Worm (Caenorhabditis elegans) whole organism, L3 larva: ENCODE data around the gene F21C10.9.

ENCODE experiments used
- ZK546.5 ChIP-seq: sonication (generic microtip); optimal IDR thresholded peaks from 2 replicates; lab custom pipeline; 2017; ENCODE audit warnings: missing biosample characterization, missing genetic modification characterization
- ama-1 ChIP-seq: fragments of 150-350 bp; optimal IDR thresholded peaks from 2 replicates; lab custom pipeline; 2018
- ceh-16 ChIP-seq: sonication (generic microtip); optimal IDR thresholded peaks from 2 replicates; lab custom pipeline; 2017; ENCODE audit warnings: missing biosample characterization, missing genetic modification characterization
- ceh-28 ChIP-seq: fragments of 150-350 bp; optimal IDR thresholded peaks from 2 replicates; lab custom pipeline; 2014; ENCODE audit warnings: missing biosample characterization, missing genetic modification reagents, missing genetic modification characterization
- ceh-82 ChIP-seq: fragments of 150-350 bp; optimal IDR thresholded peaks from 2 replicates; lab custom pipeline; 2014; ENCODE audit warnings: missing biosample characterization, missing genetic modification characterization
- ceh-9 ChIP-seq: sonication (generic microtip); optimal IDR thresholded peaks from 2 replicates; lab custom pipeline; 2018; ENCODE audit warnings: missing biosample characterization, missing genetic modification characterization
- daf-12 ChIP-seq: fragments of 150-350 bp; optimal IDR thresholded peaks from 2 replicates; lab custom pipeline; 2014; ENCODE audit warnings: missing biosample characterization, missing genetic modification reagents, missing genetic modification characterization
- egl-5 ChIP-seq: fragments of 150-350 bp; optimal IDR thresholded peaks from 2 replicates; lab custom pipeline; 2017; ENCODE audit warnings: missing biosample characterization, missing genetic modification reagents, missing genetic modification characterization, inconsistent platforms
- elt-1 ChIP-seq: fragments of 150-350 bp; optimal IDR thresholded peaks from 2 replicates; lab custom pipeline; 2014; ENCODE audit warnings: missing biosample characterization, missing genetic modification characterization
- elt-2 ChIP-seq: sonication (generic microtip); optimal IDR thresholded peaks from 2 replicates; lab custom pipeline; 2016; ENCODE audit warnings: missing genetic modification reagents, mild to moderate bottlenecking, missing genetic modification characterization, missing compliant biosample characterization
- fkh-10 ChIP-seq: sonication (generic microtip); optimal IDR thresholded peaks from 2 replicates; lab custom pipeline; 2017; ENCODE audit warnings: missing biosample characterization, missing genetic modification reagents, missing genetic modification characterization
- fkh-2 ChIP-seq: fragments of 150-350 bp; optimal IDR thresholded peaks from 2 replicates; lab custom pipeline; 2014; ENCODE audit warnings: missing biosample characterization, missing genetic modification reagents, missing genetic modification characterization
- fos-1 ChIP-seq: fragments of 150-350 bp; optimal IDR thresholded peaks from 2 replicates; lab custom pipeline; 2014; ENCODE audit warnings: missing biosample characterization, missing genetic modification characterization
- hmg-11 ChIP-seq: sonication (generic microtip); optimal IDR thresholded peaks from 2 replicates; lab custom pipeline; 2016; ENCODE audit warnings: missing genetic modification characterization, missing compliant biosample characterization
- jun-1 ChIP-seq: fragments of 150-350 bp; optimal IDR thresholded peaks from 2 replicates; lab custom pipeline; 2014; ENCODE audit warnings: missing biosample characterization, missing genetic modification reagents, missing genetic modification characterization
- lin-15B ChIP-seq: fragments of 150-350 bp; optimal IDR thresholded peaks from 2 replicates; lab custom pipeline; 2014; ENCODE audit warnings: missing biosample characterization, missing genetic modification characterization
- lin-39 ChIP-seq: fragments of 150-350 bp; optimal IDR thresholded peaks from 2 replicates; lab custom pipeline; 2018; ENCODE audit warnings: missing biosample characterization, missing genetic modification reagents, missing genetic modification characterization
- lsy-12 ChIP-seq: sonication (generic microtip); optimal IDR thresholded peaks from 2 replicates; lab custom pipeline; 2016; ENCODE audit warnings: mild to moderate bottlenecking, missing genetic modification characterization, missing compliant biosample characterization
- mdl-1 ChIP-seq: fragments of 150-350 bp; optimal IDR thresholded peaks from 2 replicates; lab custom pipeline; 2014; ENCODE audit warnings: missing biosample characterization, missing genetic modification characterization
- nhr-12 ChIP-seq: fragments of 150-350 bp; optimal IDR thresholded peaks from 2 replicates; lab custom pipeline; 2014; ENCODE audit warnings: missing biosample characterization, missing genetic modification characterization
- nhr-23 ChIP-seq: fragments of 150-350 bp; optimal IDR thresholded peaks from 2 replicates; lab custom pipeline; 2014; ENCODE audit warnings: missing biosample characterization, missing genetic modification reagents, missing genetic modification characterization
- nhr-237 ChIP-seq: fragments of 150-350 bp; optimal IDR thresholded peaks from 2 replicates; lab custom pipeline; 2014; ENCODE audit warnings: missing biosample characterization, missing genetic modification characterization
- nhr-28 ChIP-seq: fragments of 150-350 bp; optimal IDR thresholded peaks from 2 replicates; lab custom pipeline; 2014; ENCODE audit warnings: missing biosample characterization, missing genetic modification characterization
- nhr-67 ChIP-seq: fragments of 150-350 bp; optimal IDR thresholded peaks from 2 replicates; lab custom pipeline; 2014; ENCODE audit warnings: missing biosample characterization, missing genetic modification characterization
- nhr-76 ChIP-seq: fragments of 150-350 bp; sonication (generic microtip); optimal IDR thresholded peaks from 5 replicates; lab custom pipeline; 2014; ENCODE audit warnings: missing biosample characterization, missing genetic modification characterization
- nhr-77 ChIP-seq: fragments of 150-350 bp; optimal IDR thresholded peaks from 2 replicates; lab custom pipeline; 2014; ENCODE audit warnings: missing biosample characterization, missing genetic modification characterization
- pha-4 ChIP-seq: fragments of 150-350 bp; optimal IDR thresholded peaks from 2 replicates; lab custom pipeline; 2014; ENCODE audit warnings: missing biosample characterization, missing genetic modification reagents, missing genetic modification characterization
- pqm-1 ChIP-seq: fragments of 150-350 bp; optimal IDR thresholded peaks from 2 replicates; lab custom pipeline; 2017; ENCODE audit warnings: missing biosample characterization, missing genetic modification characterization, inconsistent platforms
- sea-2 ChIP-seq: fragments of 150-350 bp; sonication (generic microtip); optimal IDR thresholded peaks from 4 replicates; lab custom pipeline; 2014; ENCODE audit warnings: missing biosample characterization, missing genetic modification reagents, missing genetic modification characterization
- skn-1 ChIP-seq: fragments of 150-350 bp; optimal IDR thresholded peaks from 2 replicates; lab custom pipeline; 2014; ENCODE audit warnings: missing biosample characterization, missing genetic modification characterization
- snpc-4 ChIP-seq: fragments of 150-350 bp; optimal IDR thresholded peaks from 2 replicates; lab custom pipeline; 2014; ENCODE audit warnings: missing biosample characterization, missing genetic modification characterization
- tbx-2 ChIP-seq: sonication (generic microtip); optimal IDR thresholded peaks from 2 replicates; lab custom pipeline; 2016; ENCODE audit warnings: mild to moderate bottlenecking, missing genetic modification characterization, missing compliant biosample characterization
- unc-39 ChIP-seq: sonication (generic microtip); optimal IDR thresholded peaks from 4 replicates; lab custom pipeline; 2017; ENCODE audit warnings: missing biosample characterization, missing genetic modification characterization
- unc-62 ChIP-seq: fragments of 150-350 bp; sonication (generic microtip); optimal IDR thresholded peaks from 4 replicates; lab custom pipeline; 2014; ENCODE audit warnings: missing biosample characterization, missing genetic modification reagents, missing genetic modification characterization
- zag-1 ChIP-seq: fragments of 150-350 bp; optimal IDR thresholded peaks from 2 replicates; lab custom pipeline; 2014; ENCODE audit warnings: missing biosample characterization, missing genetic modification characterization
- ztf-11 ChIP-seq: fragments of 150-350 bp; optimal IDR thresholded peaks from 2 replicates; lab custom pipeline; 2014; ENCODE audit warnings: missing biosample characterization, missing genetic modification characterization

Gene F21C10.9

DNA sequence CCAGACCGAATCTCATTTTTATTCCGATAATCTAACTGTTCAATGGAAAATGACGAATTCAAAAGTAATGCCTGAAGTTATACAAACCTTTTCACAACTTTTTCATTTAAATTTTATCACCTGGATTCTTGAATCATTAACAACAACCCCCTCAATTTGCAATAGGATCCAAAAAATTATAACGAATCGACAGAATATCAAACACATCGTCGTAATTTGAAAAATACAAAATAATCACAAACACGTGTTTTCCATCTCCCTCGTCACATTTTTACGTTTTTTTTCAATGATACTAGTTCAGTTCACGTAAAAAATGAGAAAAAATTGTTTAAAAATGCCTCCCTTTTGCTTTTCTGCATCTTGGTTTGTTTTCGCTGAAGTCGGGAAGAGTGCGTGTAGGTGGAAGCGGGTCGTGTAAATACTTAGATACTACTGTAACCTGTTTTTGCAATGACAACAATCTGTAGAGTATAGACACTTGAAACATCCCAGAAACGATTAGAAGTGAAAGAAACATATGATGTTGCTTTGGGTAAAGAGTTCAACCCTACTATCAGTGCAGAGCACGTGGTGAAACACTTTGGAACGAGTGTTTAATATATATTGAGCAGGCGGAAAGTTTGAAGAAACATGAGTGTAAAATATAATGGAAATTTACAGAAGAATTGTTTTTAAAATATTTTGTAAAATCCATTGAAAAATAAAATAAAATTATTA lies 25.0 kb downstream of the F21C10.9 start, which contains the start of gene oac-50:
Gene oac-50, minus strand, starts transcription at position 219 of the 717 bp plus-strand sequence.
- TF ChIP-seq elt-2 (tag; lab: Kevin White, UChicago) (peak; percentile 55), jun-1 (tag; lab: Kevin White, UChicago) (no peak), ZK546.5 (tag; lab: Kevin White, UChicago) (no peak), pqm-1 (tag; lab: Kevin White, UChicago) (peak; percentile 79), egl-5 (tag; lab: Kevin White, UChicago) (no peak), lin-15B (tag; lab: Kevin White, UChicago) (no peak), sea-2 (GFP tag; lab: Kevin White, UChicago) (no peak), nhr-76 (no peak), ceh-28 (tag; lab: Kevin White, UChicago) (no peak), nhr-237 (tag; lab: Kevin White, UChicago) (no peak), ceh-9 (no peak), ceh-16 (no peak), unc-62 (GFP tag; lab: Kevin White, UChicago) (no peak), nhr-77 (no peak), ama-1 (lab: Kevin White, UChicago) (no peak), pha-4 (tag; lab: Kevin White, UChicago) (peak; percentile 82), lin-39 (no peak), nhr-67 (tag; lab: Kevin White, UChicago) (no peak)

DNA sequence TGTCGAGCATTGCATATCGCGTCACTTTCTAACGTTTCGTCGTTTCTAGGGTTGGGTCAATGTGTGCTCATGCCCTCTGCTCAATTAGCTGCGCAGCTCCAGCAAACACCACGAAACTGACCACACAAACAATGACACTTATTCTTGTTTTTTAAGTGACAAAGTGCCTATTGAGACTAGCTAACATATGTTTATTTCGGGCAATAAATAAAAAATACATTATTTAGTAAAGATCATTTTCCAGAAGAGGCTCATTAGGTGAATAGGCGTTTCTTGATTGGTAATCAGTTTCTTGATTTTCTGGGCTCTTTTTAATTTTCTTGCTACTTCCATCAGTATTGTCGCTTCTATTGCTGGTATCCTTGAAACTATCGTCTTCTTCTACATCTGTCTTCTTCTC lies 28.8 kb downstream of the F21C10.9 start, which contains the start of gene T27E4.5:
Gene T27E4.5, minus strand, starts transcription at position 101 of the 400 bp plus-strand sequence.
- TF ChIP-seq fkh-10 (GFP tag; lab: Kevin White, UChicago) (no peak), zag-1 (tag; lab: Kevin White, UChicago) (no peak), fos-1 (no peak), snpc-4 (tag; lab: Kevin White, UChicago) (no peak), skn-1 (no peak), nhr-28 (tag; lab: Kevin White, UChicago) (no peak), ZK546.5 (tag; lab: Kevin White, UChicago) (no peak), nhr-23 (tag; lab: Kevin White, UChicago) (no peak)

DNA sequence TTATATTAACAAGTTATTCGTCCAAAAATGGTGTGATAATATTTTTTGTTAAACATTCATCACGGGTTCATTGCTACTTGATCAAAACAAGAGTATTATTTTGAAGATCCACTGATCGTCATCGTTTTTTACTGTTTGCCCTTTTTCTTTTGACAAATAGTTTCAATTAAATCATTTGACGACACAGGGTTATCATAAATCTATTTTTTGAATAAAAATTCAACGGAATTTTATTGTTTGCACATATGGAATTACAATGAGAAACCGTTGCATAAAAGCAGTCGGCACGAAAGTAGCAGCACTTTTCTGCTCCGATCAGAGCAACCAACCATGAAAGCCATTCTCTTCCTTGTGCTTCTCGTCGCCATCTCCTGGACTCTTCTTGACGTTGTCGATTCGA lies 30.8 kb downstream of the F21C10.9 start, which contains the start of gene fip-2:
Gene fip-2, plus strand, starts transcription at position 301 of the 400 bp plus-strand sequence.
- no peak for TF ChIP-seq fkh-10 (GFP tag; lab: Kevin White, UChicago)
- TF ChIP-seq ceh-82 = no peak
- no peak for TF ChIP-seq skn-1
- TF ChIP-seq nhr-237 (tag; lab: Kevin White, UChicago) = no peak
- no peak for TF ChIP-seq egl-5 (tag; lab: Kevin White, UChicago)
- TF ChIP-seq lsy-12 = no peak
- no peak for TF ChIP-seq daf-12 (tag; lab: Kevin White, UChicago)
- no peak for TF ChIP-seq fkh-2 (tag; lab: Kevin White, UChicago)
- TF ChIP-seq unc-39 (tag; lab: Kevin White, UChicago) = no peak
- TF ChIP-seq hmg-11 (tag; lab: Kevin White, UChicago) = no peak
- TF ChIP-seq nhr-12 (tag; lab: Kevin White, UChicago) = no peak
- no peak for TF ChIP-seq elt-1 (tag; lab: Kevin White, UChicago)
- TF ChIP-seq ztf-11 = no peak

ce11 chrV:9065915-9066314 lies 32.6 kb downstream of the F21C10.9 start:
- no peak for TF ChIP-seq mdl-1 (tag; lab: Kevin White, UChicago)
- TF ChIP-seq elt-1 (tag; lab: Kevin White, UChicago) = peak; percentile 87
- no peak for TF ChIP-seq skn-1
- no peak for TF ChIP-seq tbx-2 (tag; lab: Kevin White, UChicago)
- TF ChIP-seq unc-39 (tag; lab: Kevin White, UChicago) = no peak
- TF ChIP-seq daf-12 (tag; lab: Kevin White, UChicago) = no peak
- TF ChIP-seq nhr-28 (tag; lab: Kevin White, UChicago) = no peak
